Fruit fly (Drosophila melanogaster) whole organism, prepupa: ENCODE measurements around the gene PGRP-LF.

Experiments used
- Blimp-1 ChIP-seq: fragments of 200-800 bp; sonication (Bioruptor generic); optimal IDR thresholded peaks from 3 replicates; lab custom pipeline; 2017; ENCODE audit warnings: missing biosample characterization, missing genetic modification characterization, mild to moderate bottlenecking, moderate library complexity, missing genetic modification reagents
- CG10631 ChIP-seq: fragments of 200-800 bp; sonication (Bioruptor generic); optimal IDR thresholded peaks from 2 replicates; lab custom pipeline; 2016; ENCODE audit warnings: missing biosample characterization, missing genetic modification characterization
- CG10669 ChIP-seq: fragments of 200-800 bp; sonication (Bioruptor generic); optimal IDR thresholded peaks from 3 replicates; lab custom pipeline; 2018; ENCODE audit warnings: missing biosample characterization, mild to moderate bottlenecking, missing genetic modification characterization, moderate library complexity
- CG11762 ChIP-seq: fragments of 200-800 bp; sonication (Bioruptor generic); optimal IDR thresholded peaks from 3 replicates; lab custom pipeline; 2016; ENCODE audit warnings: missing biosample characterization, missing genetic modification characterization; ENCODE audit not compliant: insufficient read depth
- CG11902 ChIP-seq: fragments of 200-800 bp; sonication (Bioruptor generic); optimal IDR thresholded peaks from 3 replicates; lab custom pipeline; 2016; ENCODE audit warnings: missing biosample characterization, missing genetic modification characterization
- CG15336 ChIP-seq: fragments of 200-800 bp; sonication (Bioruptor generic); IDR thresholded peaks from 2 replicates; pipeline ENCODE4 v1.3.6; 2022; ENCODE audit warnings: missing biosample characterization, missing genetic modification characterization
- CG16779 ChIP-seq: fragments of 200-800 bp; sonication (Bioruptor generic); optimal IDR thresholded peaks from 3 replicates; lab custom pipeline; 2017; ENCODE audit warnings: missing biosample characterization, mild to moderate bottlenecking, missing genetic modification characterization
- CG3032 ChIP-seq: fragments of 200-800 bp; optimal IDR thresholded peaks from 2 replicates; lab custom pipeline; 2019; ENCODE audit warnings: missing biosample characterization, mild to moderate bottlenecking, missing genetic modification characterization, moderate library complexity
- CG32006 ChIP-seq: fragments of 200-800 bp; sonication (Bioruptor generic); optimal IDR thresholded peaks from 3 replicates; lab custom pipeline; 2017; ENCODE audit warnings: missing biosample characterization, mild to moderate bottlenecking, missing genetic modification characterization
- CG34406 ChIP-seq: fragments of 200-800 bp; sonication (Bioruptor generic); optimal IDR thresholded peaks from 3 replicates; lab custom pipeline; 2016; ENCODE audit warnings: missing biosample characterization, missing genetic modification characterization
- CG3919 ChIP-seq: fragments of 200-800 bp; sonication (Bioruptor generic); optimal IDR thresholded peaks from 3 replicates; lab custom pipeline; 2016; ENCODE audit warnings: missing biosample characterization, missing genetic modification characterization
- CG4318 ChIP-seq: fragments of 200-800 bp; sonication (Bioruptor generic); optimal IDR thresholded peaks from 3 replicates; lab custom pipeline; 2017; ENCODE audit warnings: missing biosample characterization, mild to moderate bottlenecking, missing genetic modification characterization
- CG6163 ChIP-seq: fragments of 200-800 bp; sonication (Bioruptor generic); IDR thresholded peaks from 3 replicates; pipeline ENCODE4 v1.3.6; 2022; ENCODE audit warnings: missing biosample characterization, missing genetic modification characterization
- CG6792 ChIP-seq: fragments of 200-800 bp; sonication (Bioruptor generic); optimal IDR thresholded peaks from 3 replicates; lab custom pipeline; 2016; ENCODE audit warnings: missing biosample characterization, missing genetic modification characterization
- CG6808 ChIP-seq: fragments of 200-800 bp; sonication (Bioruptor generic); optimal IDR thresholded peaks from 3 replicates; lab custom pipeline; 2017; ENCODE audit warnings: missing biosample characterization, missing genetic modification characterization, mild to moderate bottlenecking, moderate library complexity, missing genetic modification reagents
- CG7368 ChIP-seq: fragments of 200-800 bp; sonication (Bioruptor generic); optimal IDR thresholded peaks from 3 replicates; lab custom pipeline; 2016; ENCODE audit warnings: missing biosample characterization, missing genetic modification characterization
- CG8119 ChIP-seq: fragments of 200-800 bp; sonication (Bioruptor generic); IDR thresholded peaks from 3 replicates; pipeline ENCODE4 v1.3.6; 2022; ENCODE audit warnings: missing biosample characterization, missing genetic modification characterization
- CG8319 ChIP-seq: fragments of 200-800 bp; sonication (Bioruptor generic); optimal IDR thresholded peaks from 3 replicates; lab custom pipeline; 2016; ENCODE audit warnings: missing biosample characterization, missing genetic modification characterization
- CG8632 ChIP-seq: fragments of 200-800 bp; sonication (Bioruptor generic); optimal IDR thresholded peaks from 3 replicates; lab custom pipeline; 2016; ENCODE audit warnings: missing biosample characterization, missing genetic modification characterization
- CG9139 ChIP-seq: fragments of 200-800 bp; sonication (Bioruptor generic); optimal IDR thresholded peaks from 3 replicates; lab custom pipeline; 2017; ENCODE audit warnings: missing biosample characterization, mild to moderate bottlenecking, missing genetic modification characterization
- Eip75B ChIP-seq: fragments of 200-800 bp; sonication (Bioruptor generic); optimal IDR thresholded peaks from 3 replicates; lab custom pipeline; 2016; ENCODE audit warnings: missing biosample characterization, missing genetic modification characterization
- Eip78C ChIP-seq: fragments of 200-800 bp; sonication (Bioruptor generic); peaks from one replicate; lab custom pipeline; 2016; ENCODE audit warnings: missing biosample characterization, missing genetic modification characterization
- Eip93F ChIP-seq: fragments of 200-800 bp; sonication (Bioruptor generic); optimal IDR thresholded peaks from 2 replicates; lab custom pipeline; 2016; ENCODE audit warnings: missing biosample characterization, mild to moderate bottlenecking, missing genetic modification characterization
- Ets21C ChIP-seq: fragments of 200-800 bp; sonication (Bioruptor generic); optimal IDR thresholded peaks from 3 replicates; lab custom pipeline; 2016; ENCODE audit warnings: missing biosample characterization, missing genetic modification characterization
- Ets96B ChIP-seq: fragments of 200-800 bp; optimal IDR thresholded peaks from 2 replicates; lab custom pipeline; 2019; ENCODE audit warnings: missing biosample characterization, mild to moderate bottlenecking, missing genetic modification characterization, moderate library complexity
- Gug ChIP-seq: fragments of 200-800 bp; sonication (Bioruptor generic); IDR thresholded peaks from 2 replicates; pipeline ENCODE4 v1.3.6; 2022; ENCODE audit warnings: missing biosample characterization, missing genetic modification characterization
- Hr38 ChIP-seq: sonication (Bioruptor generic); optimal IDR thresholded peaks from 2 replicates; lab custom pipeline; 2016; ENCODE audit warnings: missing biosample characterization, missing genetic modification characterization
- Hr39 ChIP-seq: fragments of 200-800 bp; sonication (Bioruptor generic); optimal IDR thresholded peaks from 2 replicates; lab custom pipeline; 2016; ENCODE audit warnings: missing biosample characterization, missing genetic modification characterization
- Hr4 ChIP-seq: fragments of 200-800 bp; sonication (Bioruptor generic); optimal IDR thresholded peaks from 3 replicates; lab custom pipeline; 2016; ENCODE audit warnings: missing biosample characterization, missing genetic modification characterization
- Lpt ChIP-seq: fragments of 200-800 bp; sonication (Bioruptor generic); optimal IDR thresholded peaks from 3 replicates; lab custom pipeline; 2016; ENCODE audit warnings: missing biosample characterization, missing genetic modification characterization
- Met ChIP-seq: fragments of 200-800 bp; sonication (Bioruptor generic); optimal IDR thresholded peaks from 3 replicates; lab custom pipeline; 2016; ENCODE audit warnings: missing biosample characterization, missing genetic modification characterization
- OdsH ChIP-seq: fragments of 200-800 bp; sonication (Bioruptor generic); optimal IDR thresholded peaks from 3 replicates; lab custom pipeline; 2016; ENCODE audit warnings: missing biosample characterization, missing genetic modification characterization
- Sox15 ChIP-seq: fragments of 200-800 bp; sonication (Bioruptor generic); optimal IDR thresholded peaks from 3 replicates; lab custom pipeline; 2016; ENCODE audit warnings: missing biosample characterization, missing genetic modification characterization
- achi ChIP-seq: fragments of 200-800 bp; sonication (Bioruptor generic); optimal IDR thresholded peaks from 3 replicates; lab custom pipeline; 2016; ENCODE audit warnings: missing biosample characterization, missing genetic modification characterization
- acj6 ChIP-seq: fragments of 200-800 bp; sonication (Bioruptor generic); optimal IDR thresholded peaks from 3 replicates; lab custom pipeline; 2016; ENCODE audit warnings: missing biosample characterization, missing genetic modification characterization
- cyc ChIP-seq: fragments of 200-800 bp; sonication (Bioruptor generic); optimal IDR thresholded peaks from 3 replicates; lab custom pipeline; 2016; ENCODE audit warnings: missing biosample characterization, missing genetic modification characterization
- dac ChIP-seq: fragments of 200-800 bp; sonication (Bioruptor generic); optimal IDR thresholded peaks from 2 replicates; lab custom pipeline; 2017; ENCODE audit warnings: missing biosample characterization, mild to moderate bottlenecking, missing genetic modification characterization
- dsx ChIP-seq: fragments of 200-800 bp; optimal IDR thresholded peaks from 3 replicates; lab custom pipeline; 2019; ENCODE audit warnings: missing biosample characterization, mild to moderate bottlenecking, missing genetic modification characterization, moderate library complexity; ENCODE audit not compliant: poor library complexity, severe bottlenecking
- eg ChIP-seq: fragments of 200-800 bp; sonication (Bioruptor generic); IDR thresholded peaks from 3 replicates; pipeline ENCODE4 v1.3.6; 2022; ENCODE audit warnings: missing biosample characterization, missing genetic modification characterization
- fd59A ChIP-seq: fragments of 200-800 bp; sonication (Bioruptor generic); optimal IDR thresholded peaks from 2 replicates; lab custom pipeline; 2017; ENCODE audit warnings: missing biosample characterization, mild to moderate bottlenecking, missing genetic modification characterization, missing genetic modification reagents
- fd85E ChIP-seq: fragments of 200-800 bp; sonication (Bioruptor generic); optimal IDR thresholded peaks from 3 replicates; lab custom pipeline; 2016; ENCODE audit warnings: missing biosample characterization, missing genetic modification characterization
- lz ChIP-seq: fragments of 200-800 bp; sonication (Bioruptor generic); optimal IDR thresholded peaks from 3 replicates; lab custom pipeline; 2016; ENCODE audit warnings: missing biosample characterization, missing genetic modification characterization
- net ChIP-seq: fragments of 200-800 bp; sonication (Bioruptor generic); optimal IDR thresholded peaks from 3 replicates; lab custom pipeline; 2016; ENCODE audit warnings: missing biosample characterization, missing genetic modification characterization
- salr ChIP-seq, 2 experiments: fragments of 200-800 bp; sonication (Bioruptor generic); optimal IDR thresholded peaks; 3 replicates each; lab custom pipeline; 2016 to 2018; ENCODE audit warnings: missing biosample characterization in 2 of 2, missing genetic modification characterization in 2 of 2, mild to moderate bottlenecking in 1 of 2
- ss ChIP-seq, 2 experiments: fragments of 200-800 bp; sonication (Bioruptor generic); optimal IDR thresholded peaks; 2 replicates in 1 of 2; 3 replicates in 1 of 2; lab custom pipeline; 2017 to 2018; ENCODE audit warnings: mild to moderate bottlenecking in 2 of 2, missing biosample characterization in 2 of 2, missing genetic modification characterization in 2 of 2, moderate library complexity in 1 of 2
- topi ChIP-seq: fragments of 200-800 bp; sonication (Bioruptor generic); optimal IDR thresholded peaks from 3 replicates; lab custom pipeline; 2016; ENCODE audit warnings: missing biosample characterization, missing genetic modification characterization

PGRP-LF gene

DNA sequence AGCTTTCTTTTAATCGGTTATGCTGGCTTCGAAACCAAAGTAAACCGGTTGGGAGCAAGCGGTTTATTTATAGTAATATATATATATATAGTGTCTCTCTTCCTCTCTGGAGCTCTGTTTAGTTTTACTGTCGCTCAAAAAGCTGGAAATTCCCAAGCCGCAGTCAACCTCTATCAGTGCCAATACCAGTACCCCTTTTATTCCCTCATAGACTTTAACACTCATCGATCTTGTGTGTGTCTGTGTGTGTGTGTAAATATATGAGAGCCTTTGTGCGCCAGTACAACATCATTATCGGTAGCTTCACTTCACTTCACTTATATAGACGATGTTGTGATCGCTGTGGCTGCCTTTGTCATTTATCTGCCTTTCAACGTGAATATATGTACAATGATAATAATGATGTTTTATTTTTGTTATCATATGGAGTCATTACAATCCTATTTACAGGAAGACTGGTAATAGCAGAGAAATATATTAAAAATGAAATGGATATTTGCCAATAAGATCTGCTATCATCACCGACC is 11.4 kb upstream of the PGRP-LF start (continued):
- no peak for TF ChIP-seq CG32006 (GFP tag; lab: Kevin White, UChicago)
- no peak for TF ChIP-seq cyc (GFP tag; lab: Kevin White, UChicago)
- TF ChIP-seq salr (GFP tag; optimal IDR thresholded peaks at IDR 0.05; lab: Kevin White, UChicago) = no peak
- no peak for TF ChIP-seq CG3919
- TF ChIP-seq CG10669 = no peak
- no peak for TF ChIP-seq Eip93F (GFP tag; lab: Kevin White, UChicago)
- no peak for TF ChIP-seq CG34406
- TF ChIP-seq Ets21C (GFP tag; lab: Kevin White, UChicago) = no peak
- no peak for TF ChIP-seq CG4318 (GFP tag; lab: Kevin White, UChicago)
- no peak for TF ChIP-seq CG7368 (GFP tag; lab: Kevin White, UChicago)
- TF ChIP-seq Sox15 (GFP tag; lab: Kevin White, UChicago) = no peak
- TF ChIP-seq Ets96B (tag; lab: Kevin White, UChicago) = no peak
- no peak for TF ChIP-seq topi
- TF ChIP-seq CG6808 (GFP tag; lab: Kevin White, UChicago) = no peak
- no peak for TF ChIP-seq Gug (GFP tag; lab: Robert Waterston, UW)
- no peak for TF ChIP-seq CG11762 (GFP tag; lab: Kevin White, UChicago)
- TF ChIP-seq Eip78C = no peak
- TF ChIP-seq Hr38 (GFP tag; lab: Kevin White, UChicago) = no peak

DNA sequence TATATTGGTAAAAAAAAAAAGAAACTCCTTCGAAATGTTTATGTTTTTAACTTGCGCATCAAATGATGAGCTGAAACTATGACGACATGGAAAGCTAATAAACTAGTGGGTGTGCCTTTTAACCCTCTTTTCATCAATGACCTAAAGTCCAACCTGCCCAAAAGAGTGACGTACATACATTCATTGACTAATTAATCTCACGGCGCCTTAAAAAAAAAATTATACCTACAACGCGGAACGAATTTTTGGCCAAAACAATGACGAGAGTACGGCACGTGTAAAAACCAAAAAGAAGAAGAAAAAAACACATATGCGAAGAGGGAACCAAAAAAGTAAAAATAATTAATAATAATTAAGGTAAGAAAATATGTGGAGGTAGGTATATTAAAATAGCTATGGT is 10.9 kb upstream of the PGRP-LF start, which contains the start of gene PGRP-LC:
Gene PGRP-LC (plus strand): TSS at position 301 of the 400 bp plus-strand sequence.
- TF ChIP-seq Met (GFP tag; lab: Kevin White, UChicago) (no peak), Eip78C (peak; percentile 32)

DNA sequence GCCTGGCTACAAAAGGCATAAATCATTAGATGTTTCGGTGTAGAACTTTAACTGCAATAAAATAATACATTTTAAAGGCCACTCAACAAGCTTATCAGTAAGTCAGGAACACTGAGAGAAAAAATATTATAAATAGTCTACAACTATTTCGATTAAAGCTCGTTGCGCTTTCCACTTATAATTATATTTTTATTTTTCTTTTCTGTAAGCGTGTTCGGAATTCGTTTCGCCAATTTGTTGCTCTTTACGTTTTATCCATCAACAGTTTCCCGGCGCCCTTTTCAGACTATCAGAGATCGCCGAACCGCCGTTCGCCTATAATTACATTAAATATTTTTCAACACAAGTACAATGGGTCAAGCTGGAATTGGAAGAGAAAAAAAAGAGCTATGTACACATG is 10.4 kb upstream of the PGRP-LF start:
- no peak for TF ChIP-seq CG7368 (GFP tag; lab: Kevin White, UChicago)
- TF ChIP-seq achi (GFP tag; lab: Kevin White, UChicago) = no peak
- TF ChIP-seq CG16779 (tag; lab: Kevin White, UChicago) = no peak
- no peak for TF ChIP-seq Ets96B (tag; lab: Kevin White, UChicago)
- TF ChIP-seq CG10669 = no peak
- TF ChIP-seq net = peak; percentile 11
- TF ChIP-seq Hr38 (GFP tag; lab: Kevin White, UChicago) = no peak
- TF ChIP-seq Lpt = no peak
- no peak for TF ChIP-seq CG6163 (GFP tag; lab: Robert Waterston, UW)
- no peak for TF ChIP-seq CG15336 (GFP tag; lab: Robert Waterston, UW)
- no peak for TF ChIP-seq dsx
- no peak for TF ChIP-seq Eip93F (GFP tag; lab: Kevin White, UChicago)
- TF ChIP-seq acj6 (GFP tag; lab: Kevin White, UChicago) = peak; percentile 20
- TF ChIP-seq dac (GFP tag; lab: Kevin White, UChicago) = no peak
- TF ChIP-seq CG3032 (tag; lab: Kevin White, UChicago) = no peak
- no peak for TF ChIP-seq CG8319 (GFP tag; lab: Kevin White, UChicago)
- no peak for TF ChIP-seq cyc (GFP tag; lab: Kevin White, UChicago)
- peak; percentile 21; the same call in 1 of the 3 replicates for TF ChIP-seq CG8119 (GFP tag; lab: Robert Waterston, UW)
- TF ChIP-seq eg (GFP tag; lab: Robert Waterston, UW) = no peak
- TF ChIP-seq CG11762 (GFP tag; lab: Kevin White, UChicago) = peak; percentile 34
- TF ChIP-seq CG8632 = no peak
- no peak for TF ChIP-seq Met (GFP tag; lab: Kevin White, UChicago)
- peak; percentile 23 for TF ChIP-seq Hr4 (GFP tag; lab: Kevin White, UChicago)
- TF ChIP-seq topi = no peak
- TF ChIP-seq CG32006 (GFP tag; lab: Kevin White, UChicago) = peak; percentile 18
- TF ChIP-seq CG3919 = no peak
- peak; percentile 80 for TF ChIP-seq Eip78C
- no peak for TF ChIP-seq CG10631 (GFP tag; lab: Kevin White, UChicago)
- no peak for TF ChIP-seq lz (GFP tag; lab: Kevin White, UChicago)
- TF ChIP-seq CG6792 = no peak
- TF ChIP-seq Eip75B (GFP tag; lab: Kevin White, UChicago) = no peak
- no peak for TF ChIP-seq CG9139 (GFP tag; lab: Kevin White, UChicago)
- no peak for TF ChIP-seq Blimp-1 (GFP tag; lab: Kevin White, UChicago)
- TF ChIP-seq CG11902 (GFP tag; lab: Kevin White, UChicago) = no peak
- no peak for TF ChIP-seq CG6808 (GFP tag; lab: Kevin White, UChicago)
- TF ChIP-seq Hr39 (GFP tag; lab: Kevin White, UChicago) = no peak
- TF ChIP-seq ss (GFP tag; optimal IDR thresholded peaks at IDR 0.05; lab: Kevin White, UChicago) = no peak
- no peak for TF ChIP-seq fd59A (GFP tag; lab: Kevin White, UChicago)
- no peak for TF ChIP-seq Ets21C (GFP tag; lab: Kevin White, UChicago)
- TF ChIP-seq fd85E (GFP tag; lab: Kevin White, UChicago) = no peak
- TF ChIP-seq OdsH (GFP tag; lab: Kevin White, UChicago) = peak; percentile 19
